Worm (Caenorhabditis elegans): ENCODE data around the gene F54B3.2.
"Not testable (repeated sequence)": the region's sequence is repeated elsewhere in the genome, so short reads cannot be mapped to it uniquely, and the experiment has no call there.

F54B3.2 gene

DNA sequence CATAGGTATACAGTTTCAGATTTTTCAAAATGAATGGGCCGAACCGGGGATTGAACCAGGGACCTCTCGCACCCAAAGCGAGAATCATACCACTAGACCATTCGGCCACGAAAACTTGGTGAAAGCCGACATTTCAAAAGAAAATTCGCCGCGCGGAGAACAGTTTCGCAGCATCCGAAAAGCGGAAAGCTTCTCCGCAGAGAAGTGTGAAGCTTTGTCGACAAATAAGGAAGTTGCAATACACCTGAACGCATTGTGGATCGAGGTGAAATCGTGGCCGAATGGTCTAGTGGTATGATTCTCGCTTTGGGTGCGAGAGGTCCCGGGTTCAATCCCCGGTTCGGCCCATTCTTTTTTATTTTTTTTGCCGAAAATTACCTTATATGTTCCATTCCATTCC is 34.8 kb upstream of the F54B3.2 start:
- TF ChIP-seq lim-7 (GFP tag; IDR thresholded peaks at IDR 0.05) (peak; percentile 70; the same call in 1 of the 2 replicates), hmg-1.1 (GFP tag; IDR thresholded peaks at IDR 0.05) (peak; percentile 24; the same call in 1 of the 2 replicates), tra-1 (GFP tag; IDR thresholded peaks at IDR 0.05) (0 out of 2 replicates have a peak, but pooled peaks have one; percentile 9), Y48G9A.11 (GFP tag; IDR thresholded peaks at IDR 0.05) (0 out of 2 replicates have a peak, but pooled peaks have one; percentile 22), arid-1 (GFP tag; conservative IDR thresholded peaks at IDR 0.05) (peak; percentile 73), lin-1 (GFP tag; IDR thresholded peaks at IDR 0.05) (0 out of 2 replicates have a peak, but pooled peaks have one; percentile 8), egl-43 (GFP tag; IDR thresholded peaks at IDR 0.05) (peak; percentile 88), madf-5 (GFP tag; IDR thresholded peaks at IDR 0.05) (0 out of 4 replicates have a peak, but pooled peaks of 1 of the 2 experiments have one; percentile 40), mes-2 (tag; optimal IDR thresholded peaks at IDR 0.05; ENCODE audit: poor library complexity, severe bottlenecking) (peak; percentile 46), php-3 (GFP tag; IDR thresholded peaks at IDR 0.05) (0 out of 2 replicates have a peak, but pooled peaks have one; percentile 40), F26F4.8 (GFP tag; conservative IDR thresholded peaks at IDR 0.05) (peak; percentile 64; the same call in 1 of the 2 replicates), saeg-2 (GFP tag; IDR thresholded peaks at IDR 0.05) (peak; percentile 18; the same call in 1 of the 2 replicates), vab-7 (GFP tag; IDR thresholded peaks at IDR 0.05) (peak; percentile 59; the same call in 1 of the 2 replicates), madf-9 (GFP tag; conservative IDR thresholded peaks at IDR 0.05) (peak; percentile 51), ctbp-1 (GFP tag; IDR thresholded peaks at IDR 0.05) (0 out of 2 replicates have a peak, but pooled peaks have one; percentile 28), T26A8.4 (GFP tag; IDR thresholded peaks at IDR 0.05) (peak; percentile 79), aha-1 (tag) (peak; percentile 51), daf-16 (GFP tag; optimal IDR thresholded peaks at IDR 0.05) (peak in 1 of 2 experiments; percentile 26)
- TF ChIP-seq daf-16 (tag; optimal IDR thresholded peaks at IDR 0.05), result not testable (repeated sequence)

DNA sequence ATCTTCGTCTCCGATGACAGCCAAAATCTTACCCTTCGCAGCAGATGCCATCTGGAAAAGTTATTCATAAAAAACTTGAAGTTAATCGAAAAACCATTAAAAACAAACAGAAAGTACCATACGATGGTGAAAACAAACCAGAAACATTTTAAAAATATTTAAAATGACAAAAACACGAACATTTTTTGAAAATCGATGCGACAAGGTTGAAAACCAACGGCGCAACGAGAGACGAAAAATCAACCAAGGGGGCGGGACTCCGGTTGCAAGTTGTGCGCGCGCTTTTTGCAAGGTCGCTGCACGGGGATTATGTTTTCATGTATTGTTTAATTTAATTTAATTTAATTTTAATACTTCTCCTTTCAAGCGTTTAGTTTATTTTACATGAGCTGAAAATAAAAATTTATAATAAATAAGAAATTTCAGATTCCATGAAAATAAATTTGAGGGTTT is 33.7 kb upstream of the F54B3.2 start, which contains the start of gene vha-9:
TSS of gene vha-9 (minus strand) at position 51 of the 453 bp plus-strand sequence.
- TF ChIP-seq dmd-9 (GFP tag; IDR thresholded peaks at IDR 0.05) (no peak), daf-16 (GFP tag; optimal IDR thresholded peaks at IDR 0.05) (no peak), daf-16 (tag; optimal IDR thresholded peaks at IDR 0.05) (peak; percentile 56), T20F7.1 (GFP tag; optimal IDR thresholded peaks at IDR 0.05) (peak; percentile 38), pqm-1 (tag; optimal IDR thresholded peaks at IDR 0.05) (peak; percentile 41), ama-1 (optimal IDR thresholded peaks at IDR 0.05) (peak; percentile 63), fkh-10 (GFP tag; optimal IDR thresholded peaks at IDR 0.05) (peak; percentile 33), dmd-6 (GFP tag; IDR thresholded peaks at IDR 0.05) (peak; percentile 31; the same call in 1 of the 2 replicates), T26A8.4 (GFP tag; IDR thresholded peaks at IDR 0.05) (0 out of 2 replicates have a peak, but pooled peaks have one; percentile 26), hif-1 (tag; optimal IDR thresholded peaks at IDR 0.05) (peak in 1 of 2 experiments; percentile 54), hlh-30 (tag; optimal IDR thresholded peaks at IDR 0.05; ENCODE audit: insufficient read depth) (peak; percentile 64), ces-1 (GFP tag; optimal IDR thresholded peaks at IDR 0.05) (no peak), mes-2 (tag; optimal IDR thresholded peaks at IDR 0.05; ENCODE audit: poor library complexity, severe bottlenecking) (peak; percentile 89), F44E2.7 (GFP tag; IDR thresholded peaks at IDR 0.05) (no peak), nhr-28 (tag; optimal IDR thresholded peaks at IDR 0.05) (peak; percentile 62), hmg-1.1 (GFP tag; IDR thresholded peaks at IDR 0.05) (peak; percentile 10; the same call in 1 of the 2 replicates), daf-19 (GFP tag; conservative IDR thresholded peaks at IDR 0.05) (peak; percentile 70; the same call in 1 of the 2 replicates), R02D3.7 (tag; optimal IDR thresholded peaks at IDR 0.05) (no peak), aha-1 (tag) (no peak), lin-38 (GFP tag; IDR thresholded peaks at IDR 0.05) (peak; percentile 65), nhr-77 (tag; optimal IDR thresholded peaks at IDR 0.05) (peak; percentile 53), rbr-2 (tag; optimal IDR thresholded peaks at IDR 0.05) (peak; percentile 51), nhr-42 (GFP tag; IDR thresholded peaks at IDR 0.05) (peak; percentile 56; the same call in 1 of the 2 replicates), F37D6.2 (tag; optimal IDR thresholded peaks at IDR 0.05) (no peak), nhr-10 (tag; optimal IDR thresholded peaks at IDR 0.05) (no peak), pha-4 (GFP tag; IDR thresholded peaks at IDR 0.05) (0 out of 2 replicates have a peak, but pooled peaks have one; percentile 46), pha-4 (tag; optimal IDR thresholded peaks at IDR 0.05) (no peak), lin-13 (GFP tag; optimal IDR thresholded peaks at IDR 0.05) (peak; percentile 59), dpl-1 (GFP tag; optimal IDR thresholded peaks at IDR 0.05) (peak; percentile 78), dve-1 (tag; optimal IDR thresholded peaks at IDR 0.05; ENCODE audit: insufficient read depth) (peak; percentile 75), mdl-1 (tag; optimal IDR thresholded peaks at IDR 0.05) (peak in 1 of 2 experiments; percentile 2), lsy-2 (tag; optimal IDR thresholded peaks at IDR 0.05) (peak in 1 of 2 experiments; percentile 37), unc-62 (GFP tag; optimal IDR thresholded peaks at IDR 0.05 in 1 of 2) (peak in 1 of 2 experiments; percentile 15), unc-62 (tag; optimal IDR thresholded peaks at IDR 0.05) (no peak), hlh-11 (tag; optimal IDR thresholded peaks at IDR 0.05) (peak; percentile 62)

All from whole organism, L4 larva.